Fruit fly (Drosophila melanogaster): Measurements from ENCODE around the gene Polr3C.

DNA sequence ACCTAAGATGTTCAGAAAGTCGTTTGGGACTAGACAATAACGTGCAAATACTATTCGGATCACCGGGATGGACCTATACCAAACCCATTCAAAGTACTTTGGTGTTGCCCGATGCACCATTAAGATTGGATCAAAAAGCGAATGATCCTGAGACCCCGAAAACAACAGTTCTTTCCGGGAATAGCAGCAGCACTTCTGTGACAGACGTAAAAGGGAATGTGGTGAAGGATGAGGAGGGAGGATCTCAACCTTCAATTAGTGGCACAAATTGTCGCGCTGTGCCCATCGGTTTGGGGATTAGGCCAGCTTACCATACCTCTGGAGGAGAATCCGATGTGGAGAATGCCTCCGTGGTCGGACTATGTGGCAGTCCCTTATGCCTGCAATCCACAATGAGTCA, 11.9 kb upstream of the Polr3C start:
- TF ChIP-seq CG11617 (GFP tag; optimal IDR thresholded peaks at IDR 0.05) (no peak), cic (GFP tag; optimal IDR thresholded peaks at IDR 0.05) (no peak), Mnt (GFP tag; optimal IDR thresholded peaks at IDR 0.05) (no peak)
